Worm (Caenorhabditis elegans): ENCODE data around the gene B0034.2.

DNA sequence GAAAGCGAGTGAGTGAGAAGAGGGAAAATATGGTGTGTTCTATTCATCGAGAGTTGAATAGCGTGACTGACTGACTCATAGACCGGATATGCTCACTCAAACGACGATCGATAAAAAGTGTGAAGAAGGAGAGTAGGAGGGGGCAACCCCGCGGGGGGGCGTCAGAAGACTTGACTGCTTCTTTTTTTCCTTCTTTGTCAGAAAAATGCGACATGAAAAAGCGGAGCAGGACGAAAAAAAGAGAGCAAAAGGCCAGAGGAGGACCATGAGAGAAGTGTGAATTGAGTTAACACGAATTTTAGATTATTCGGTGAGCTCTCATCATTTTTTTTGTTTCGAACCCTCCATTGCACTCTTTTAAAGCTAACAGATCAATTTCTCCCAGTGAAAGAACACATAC is 18.2 kb upstream of the B0034.2 start:
- TF ChIP-seq tbx-37 (GFP tag; conservative IDR thresholded peaks at IDR 0.05), result no peak
- TF ChIP-seq ama-1 (optimal IDR thresholded peaks at IDR 0.05), result no peak
- TF ChIP-seq F13C5.2 (tag; optimal IDR thresholded peaks at IDR 0.05), result no peak
- TF ChIP-seq aly-1 (tag; optimal IDR thresholded peaks at IDR 0.05), result no peak
- TF ChIP-seq scrt-1 (GFP tag; IDR thresholded peaks at IDR 0.05), result no peak
- no peak for TF ChIP-seq sea-1 (GFP tag; conservative IDR thresholded peaks at IDR 0.05)
- TF ChIP-seq hmbx-1 (tag; optimal IDR thresholded peaks at IDR 0.05), result no peak
- no peak for TF ChIP-seq ceh-13 (GFP tag; optimal IDR thresholded peaks at IDR 0.05)
- no peak for TF ChIP-seq pes-1 (GFP tag; IDR thresholded peaks at IDR 0.05)
- TF ChIP-seq hnd-1 (tag; optimal IDR thresholded peaks at IDR 0.05), result no peak
- no peak for TF ChIP-seq tbx-11 (GFP tag; IDR thresholded peaks at IDR 0.05)
- TF ChIP-seq ets-7 (tag; optimal IDR thresholded peaks at IDR 0.05), result no peak
